Worm (Caenorhabditis elegans) whole organism, L1 larva: ENCODE measurements around the gene H10E21.5.

Experiments used
- C34B4.2 ChIP-seq: sonication (generic microtip); optimal IDR thresholded peaks from 2 replicates; lab custom pipeline; 2017; ENCODE audit warnings: mild to moderate bottlenecking, missing genetic modification characterization, missing compliant biosample characterization
- hpl-2 ChIP-seq: fragments of 150-350 bp; optimal IDR thresholded peaks from 2 replicates; lab custom pipeline; 2014; ENCODE audit warnings: missing biosample characterization, missing genetic modification reagents, missing genetic modification characterization
- irx-1 ChIP-seq: sonication (generic microtip); optimal IDR thresholded peaks from 2 replicates; lab custom pipeline; 2016; ENCODE audit warnings: missing genetic modification characterization, missing compliant biosample characterization
- isw-1 ChIP-seq: fragments of 200-800 bp; sonication (Bioruptor generic); IDR thresholded peaks from 2 replicates; pipeline ENCODE4 v1.3.6; 2022; ENCODE audit warnings: missing genetic modification characterization, missing compliant biosample characterization
- jun-1 ChIP-seq: fragments of 150-350 bp; optimal IDR thresholded peaks from 2 replicates; lab custom pipeline; 2014; ENCODE audit warnings: missing biosample characterization, missing genetic modification reagents, missing genetic modification characterization
- lin-35 ChIP-seq, 2 experiments: fragments of 150-350 bp; optimal IDR thresholded peaks; 2 replicates each; lab custom pipeline; 2014; ENCODE audit warnings: missing biosample characterization in 2 of 2, missing genetic modification characterization in 2 of 2, missing genetic modification reagents in 2 of 2
- nhr-11 ChIP-seq: fragments of 150-350 bp; optimal IDR thresholded peaks from 2 replicates; lab custom pipeline; 2014; ENCODE audit warnings: missing biosample characterization, missing genetic modification characterization
- nhr-76 ChIP-seq: sonication (generic microtip); optimal IDR thresholded peaks from 2 replicates; lab custom pipeline; 2017; ENCODE audit warnings: missing biosample characterization, missing genetic modification characterization
- pqm-1 ChIP-seq: sonication (generic microtip); optimal IDR thresholded peaks from 3 replicates; lab custom pipeline; 2017; ENCODE audit warnings: missing biosample characterization, missing genetic modification characterization
- unc-130 ChIP-seq: fragments of 150-350 bp; optimal IDR thresholded peaks from 2 replicates; lab custom pipeline; 2017; ENCODE audit warnings: missing biosample characterization, missing genetic modification characterization, inconsistent platforms
- unc-86 ChIP-seq: sonication (generic microtip); optimal IDR thresholded peaks from 2 replicates; lab custom pipeline; 2016; ENCODE audit warnings: missing genetic modification characterization, missing compliant biosample characterization
- ztf-11 ChIP-seq, 2 experiments: sonication (generic microtip); optimal IDR thresholded peaks; 2 replicates each; lab custom pipeline; 2016 to 2017; ENCODE audit warnings: missing genetic modification characterization in 2 of 2, missing biosample characterization in 1 of 2, missing compliant biosample characterization in 1 of 2

ce11 chrIII:42725-43124 is 19.0 kb upstream of the H10E21.5 start:
- TF ChIP-seq ztf-11 (tag; optimal IDR thresholded peaks at IDR 0.05; lab: Kevin White, UChicago) (no peak), hpl-2 (no peak), unc-130 (tag; lab: Kevin White, UChicago) (no peak), nhr-11 (tag; lab: Kevin White, UChicago) (no peak), irx-1 (tag; lab: Kevin White, UChicago) (no peak), pqm-1 (tag; lab: Kevin White, UChicago) (no peak), isw-1 (GFP tag; lab: Robert Waterston, UW) (no peak), lin-35 (GFP tag; optimal IDR thresholded peaks at IDR 0.05; lab: Kevin White, UChicago) (no peak), nhr-76 (tag; lab: Kevin White, UChicago) (no peak), C34B4.2 (tag; lab: Kevin White, UChicago) (no peak), unc-86 (tag; lab: Kevin White, UChicago) (no peak), jun-1 (tag; lab: Kevin White, UChicago) (no peak)
